Worm (Caenorhabditis elegans) whole organism, young adult: Measurements from ENCODE around the gene C49C3.15.

Experiments used
- K12H6.12 ChIP-seq: fragments of 200-800 bp; sonication (Bioruptor generic); optimal IDR thresholded peaks from 2 replicates; lab custom pipeline; 2018; ENCODE audit warnings: mild to moderate bottlenecking, missing genetic modification characterization, missing compliant biosample characterization
- madf-10 ChIP-seq: sonication (generic microtip); optimal IDR thresholded peaks from 2 replicates; lab custom pipeline; 2016; ENCODE audit warnings: mild to moderate bottlenecking, missing genetic modification characterization, missing compliant biosample characterization
- repo-1 ChIP-seq: sonication (generic microtip); optimal IDR thresholded peaks from 2 replicates; lab custom pipeline; 2017; ENCODE audit warnings: mild to moderate bottlenecking, missing genetic modification characterization, missing compliant biosample characterization

DNA sequence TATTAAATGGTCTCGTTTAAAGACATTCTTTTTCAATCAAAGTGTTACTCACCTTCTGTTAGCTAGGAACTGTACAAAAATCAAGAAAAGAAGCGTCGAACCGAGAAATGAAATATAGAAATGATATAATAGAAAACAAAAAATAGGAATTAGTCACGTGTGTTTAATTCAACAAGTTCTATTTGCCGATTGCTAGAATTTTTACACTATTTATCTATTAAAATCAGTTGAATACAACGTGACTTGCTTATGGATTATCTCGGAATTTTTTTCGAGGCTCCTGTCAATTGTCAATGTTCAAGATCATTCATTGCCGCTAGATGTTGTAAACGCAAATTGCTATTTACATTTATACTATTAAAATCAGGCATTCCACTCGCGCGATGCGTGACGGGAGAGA lies 33.3 kb downstream of the C49C3.15 start, which contains the start of gene zipt-17:
- TF ChIP-seq K12H6.12 (tag; lab: Kevin White, UChicago) (no peak), madf-10 (tag; lab: Kevin White, UChicago) (no peak), repo-1 (tag; lab: Kevin White, UChicago) (no peak)
